Worm (Caenorhabditis elegans) whole organism, young adult: ENCODE data around the gene C14H10.2.

Experiments
- T07F8.4 ChIP-seq: sonication (generic microtip); optimal IDR thresholded peaks from 2 replicates; lab custom pipeline; 2016; ENCODE audit warnings: mild to moderate bottlenecking, missing genetic modification characterization, moderate library complexity, missing compliant biosample characterization
- Y67H2A.10 ChIP-seq: fragments of 200-800 bp; sonication (Bioruptor generic); conservative IDR thresholded peaks from 2 replicates; pipeline ENCODE4 v1.3.6; 2022; ENCODE audit warnings: missing genetic modification reagents, missing genetic modification characterization, missing compliant biosample characterization
- aptf-2 ChIP-seq: fragments of 200-800 bp; sonication (Bioruptor generic); conservative IDR thresholded peaks from 2 replicates; pipeline ENCODE4 v1.3.6; 2022; ENCODE audit warnings: missing genetic modification reagents, missing genetic modification characterization, missing compliant biosample characterization
- attf-3 ChIP-seq: fragments of 200-800 bp; sonication (Bioruptor generic); conservative IDR thresholded peaks from 2 replicates; pipeline ENCODE4 v1.3.6; 2022; ENCODE audit warnings: missing genetic modification reagents, missing genetic modification characterization, missing compliant biosample characterization
- attf-5 ChIP-seq: fragments of 200-800 bp; sonication (Bioruptor generic); optimal IDR thresholded peaks from 2 replicates; lab custom pipeline; 2018; ENCODE audit warnings: mild to moderate bottlenecking, missing genetic modification characterization, missing compliant biosample characterization
- bed-2 ChIP-seq: fragments of 200-800 bp; sonication (Bioruptor generic); IDR thresholded peaks from 2 replicates; pipeline ENCODE4 v1.3.6; 2022; ENCODE audit warnings: missing genetic modification reagents, missing genetic modification characterization, missing compliant biosample characterization
- cebp-1 ChIP-seq, 2 experiments: fragments of 200-800 bp in 1 of 2; sonication (Bioruptor generic) in 1 of 2; sonication (generic microtip) in 1 of 2; IDR thresholded peaks in 1 of 2; optimal IDR thresholded peaks in 1 of 2; 2 replicates each; pipeline versions ENCODE4 v1.3.6 to Lab custom; 2017 to 2022; ENCODE audit warnings: missing compliant biosample characterization in 2 of 2, missing genetic modification characterization in 2 of 2, mild to moderate bottlenecking in 1 of 2, missing genetic modification reagents in 1 of 2, moderate library complexity in 1 of 2
- ceh-100 ChIP-seq: fragments of 200-800 bp; sonication (Bioruptor generic); IDR thresholded peaks from 2 replicates; pipeline ENCODE4 v1.3.6; 2022; ENCODE audit warnings: missing genetic modification reagents, missing genetic modification characterization, missing compliant biosample characterization
- dpl-1 ChIP-seq: fragments of 150-350 bp; optimal IDR thresholded peaks from 2 replicates; lab custom pipeline; 2014; ENCODE audit warnings: missing biosample characterization, missing genetic modification reagents, missing genetic modification characterization
- egl-18 ChIP-seq: fragments of 200-800 bp; sonication (Bioruptor generic); IDR thresholded peaks from 2 replicates; pipeline ENCODE4 v1.3.6; 2022; ENCODE audit warnings: missing genetic modification reagents, missing genetic modification characterization, missing compliant biosample characterization
- ets-4 ChIP-seq: fragments of 200-800 bp; sonication (Bioruptor generic); optimal IDR thresholded peaks from 2 replicates; lab custom pipeline; 2018; ENCODE audit warnings: mild to moderate bottlenecking, missing genetic modification characterization, missing compliant biosample characterization
- fkh-3 ChIP-seq: sonication (generic microtip); optimal IDR thresholded peaks from 2 replicates; lab custom pipeline; 2016; ENCODE audit warnings: mild to moderate bottlenecking, missing genetic modification characterization, missing compliant biosample characterization
- hmg-1.2 ChIP-seq: fragments of 200-800 bp; sonication (Bioruptor generic); IDR thresholded peaks from 2 replicates; pipeline ENCODE4 v1.3.6; 2022; ENCODE audit warnings: missing genetic modification reagents, missing genetic modification characterization, missing compliant biosample characterization
- hmg-20 ChIP-seq: fragments of 200-800 bp; sonication (Bioruptor generic); IDR thresholded peaks from 2 replicates; pipeline ENCODE4 v1.3.6; 2022; ENCODE audit warnings: missing genetic modification reagents, missing genetic modification characterization, missing compliant biosample characterization
- hsf-1 ChIP-seq: fragments of 200-800 bp; sonication (Bioruptor generic); IDR thresholded peaks from 2 replicates; pipeline ENCODE4 v1.3.6; 2022; ENCODE audit warnings: missing genetic modification reagents, missing genetic modification characterization, missing compliant biosample characterization
- let-607 ChIP-seq, 2 experiments: fragments of 200-800 bp in 1 of 2; sonication (Bioruptor generic) in 1 of 2; sonication (generic microtip) in 1 of 2; optimal IDR thresholded peaks; 2 replicates each; lab custom pipeline; 2016 to 2018; ENCODE audit warnings: mild to moderate bottlenecking in 2 of 2, missing compliant biosample characterization in 2 of 2, missing genetic modification characterization in 2 of 2, moderate library complexity in 2 of 2, missing genotype in 1 of 2
- lin-40 ChIP-seq: sonication (generic microtip); optimal IDR thresholded peaks from 2 replicates; lab custom pipeline; 2016; ENCODE audit warnings: missing genetic modification characterization, mild to moderate bottlenecking, missing compliant biosample characterization, missing genotype, missing genetic modification reagents
- lin-54 ChIP-seq: fragments of 200-800 bp; sonication (Bioruptor generic); optimal IDR thresholded peaks from 2 replicates; lab custom pipeline; 2018; ENCODE audit warnings: mild to moderate bottlenecking, missing genetic modification characterization, missing compliant biosample characterization
- madf-10 ChIP-seq: sonication (generic microtip); optimal IDR thresholded peaks from 2 replicates; lab custom pipeline; 2016; ENCODE audit warnings: mild to moderate bottlenecking, missing genetic modification characterization, missing compliant biosample characterization
- nfya-1 ChIP-seq: sonication (generic microtip); optimal IDR thresholded peaks from 2 replicates; lab custom pipeline; 2017; ENCODE audit warnings: antibody characterized with exemption, missing compliant biosample characterization, missing genetic modification characterization, borderline replicate concordance; ENCODE audit not compliant: insufficient read depth
- nfya-2 ChIP-seq: fragments of 200-800 bp; sonication (Bioruptor generic); IDR thresholded peaks from 2 replicates; pipeline ENCODE4 v1.3.6; 2022; ENCODE audit warnings: missing genetic modification reagents, missing genetic modification characterization, missing compliant biosample characterization
- nhr-80 ChIP-seq: sonication (generic microtip); optimal IDR thresholded peaks from 2 replicates; lab custom pipeline; 2016; ENCODE audit warnings: missing genetic modification characterization, missing compliant biosample characterization
- rcor-1 ChIP-seq: fragments of 200-800 bp; sonication (Bioruptor generic); IDR thresholded peaks from 2 replicates; pipeline ENCODE4 v1.3.6; 2022; ENCODE audit warnings: missing genetic modification reagents, missing genetic modification characterization, missing compliant biosample characterization
- rpc-1 ChIP-seq, 2 experiments: fragments of 150-350 bp in 1 of 2; sonication (generic microtip) in 1 of 2; optimal IDR thresholded peaks; 2 replicates each; lab custom pipeline; 2014 to 2018; ENCODE audit warnings: missing biosample characterization in 1 of 2, missing genetic modification characterization in 1 of 2, missing genetic modification reagents in 1 of 2, missing genotype in 1 of 2
- snpc-1.1 ChIP-seq: sonication (generic microtip); optimal IDR thresholded peaks from 2 replicates; lab custom pipeline; 2017; ENCODE audit warnings: missing genetic modification characterization, mild to moderate bottlenecking, missing compliant biosample characterization, antibody characterized with exemption, moderate library complexity, missing genotype, missing genetic modification reagents; ENCODE audit not compliant: insufficient read depth
- snpc-1.3 ChIP-seq: sonication (generic microtip); optimal IDR thresholded peaks from 2 replicates; lab custom pipeline; 2017; ENCODE audit warnings: missing genetic modification characterization, mild to moderate bottlenecking, missing compliant biosample characterization, antibody characterized with exemption, moderate library complexity, missing genotype, missing genetic modification reagents; ENCODE audit not compliant: insufficient read depth
- snpc-3.4 ChIP-seq: sonication (generic microtip); optimal IDR thresholded peaks from 2 replicates; lab custom pipeline; 2017; ENCODE audit warnings: missing genetic modification characterization, mild to moderate bottlenecking, missing compliant biosample characterization, antibody characterized with exemption, moderate library complexity, missing genotype, missing genetic modification reagents
- unc-62 ChIP-seq: fragments of 150-350 bp; optimal IDR thresholded peaks from 2 replicates; lab custom pipeline; 2014; ENCODE audit warnings: missing biosample characterization, missing genetic modification reagents, missing genetic modification characterization

Gene C14H10.2

ce11 chrX:10199202-10199601, 53.5 kb downstream of the C14H10.2 start:
- TF ChIP-seq ets-4 (GFP tag; lab: Kevin White, UChicago) (no peak), snpc-1.1 (tag; lab: Kevin White, UChicago) (no peak), rcor-1 (GFP tag; lab: Robert Waterston, UW) (no peak), hmg-20 (no peak), snpc-3.4 (tag; lab: Kevin White, UChicago) (no peak), snpc-1.3 (no peak), fkh-3 (tag; lab: Kevin White, UChicago) (no peak), lin-54 (GFP tag; lab: Kevin White, UChicago) (no peak), cebp-1 (GFP tag; IDR thresholded peaks at IDR 0.05; lab: Robert Waterston, UW) (no peak), cebp-1 (tag; optimal IDR thresholded peaks at IDR 0.05; lab: Kevin White, UChicago) (no peak), aptf-2 (GFP tag; lab: Robert Waterston, UW) (no peak), dpl-1 (GFP tag; lab: Kevin White, UChicago) (no peak), nfya-1 (no peak), madf-10 (no peak), T07F8.4 (tag; lab: Kevin White, UChicago) (no peak), nfya-2 (GFP tag; lab: Robert Waterston, UW) (no peak), bed-2 (GFP tag; lab: Robert Waterston, UW) (no peak), egl-18 (GFP tag; lab: Robert Waterston, UW) (no peak), hsf-1 (GFP tag; lab: Robert Waterston, UW) (no peak), hmg-1.2 (no peak)
- TF ChIP-seq, all 124 proteins: peak for 0

ce11 chrX:10197204-10197756, 55.4 kb downstream of the C14H10.2 start, which contains the start of gene nucb-1:
Gene nucb-1 (plus strand): TSS chrX:10197706.
- TF ChIP-seq attf-3 (peak; percentile 94), nhr-80 (tag; lab: Kevin White, UChicago) (peak; percentile 67), lin-40 (peak; percentile 59), attf-5 (peak; percentile 31), ceh-100 (GFP tag; lab: Robert Waterston, UW) (no peak), cebp-1 (GFP tag; IDR thresholded peaks at IDR 0.05; lab: Robert Waterston, UW) (no peak), cebp-1 (tag; optimal IDR thresholded peaks at IDR 0.05; lab: Kevin White, UChicago) (peak; percentile 45), unc-62 (GFP tag; lab: Kevin White, UChicago) (peak; percentile 17), let-607 (tag; optimal IDR thresholded peaks at IDR 0.05; lab: Kevin White, UChicago) (peak; percentile 87 to 96), Y67H2A.10 (GFP tag; lab: Robert Waterston, UW) (no peak), hmg-1.2 (peak; percentile 34; the same call in 1 of the 2 replicates), hsf-1 (GFP tag; lab: Robert Waterston, UW) (no peak), rpc-1 (optimal IDR thresholded peaks at IDR 0.05; lab: Kevin White, UChicago) (no peak), rpc-1 (tag; optimal IDR thresholded peaks at IDR 0.05; lab: Kevin White, UChicago) (no peak)

- no peak for TF ChIP-seq bed-2 (GFP tag; lab: Robert Waterston, UW)
- peak; percentile 43; the same call in 1 of the 2 replicates for TF ChIP-seq cebp-1 (GFP tag; IDR thresholded peaks at IDR 0.05; lab: Robert Waterston, UW)
- peak; percentile 88 for TF ChIP-seq cebp-1 (tag; optimal IDR thresholded peaks at IDR 0.05; lab: Kevin White, UChicago)
- TF ChIP-seq, all 124 proteins: peak for 1
Measured at ce11 chrX:10194327-10195096, 58.2 kb downstream of the C14H10.2 start, which contains the start of gene myrf-2. Gene myrf-2 (minus strand): TSS chrX:10194377.
